Worm (Caenorhabditis elegans) whole organism, late embryonic: ENCODE measurements around the gene F59C12.3.

ENCODE experiments used
- K09A11.1 ChIP-seq: sonication (generic microtip); optimal IDR thresholded peaks from 2 replicates; lab custom pipeline; 2017; ENCODE audit warnings: antibody characterized with exemption, mild to moderate bottlenecking, missing genetic modification characterization, missing compliant biosample characterization; ENCODE audit not compliant: insufficient read depth
- ahr-1 ChIP-seq: sonication (generic microtip); optimal IDR thresholded peaks from 2 replicates; lab custom pipeline; 2016; ENCODE audit warnings: missing genetic modification characterization, missing compliant biosample characterization
- ama-1 ChIP-seq: fragments of 150-350 bp; optimal IDR thresholded peaks from 2 replicates; lab custom pipeline; 2014
- ceh-14 ChIP-seq: sonication (generic microtip); optimal IDR thresholded peaks from 2 replicates; lab custom pipeline; 2016; ENCODE audit warnings: missing genotype, missing genetic modification characterization, missing compliant biosample characterization
- ceh-2 ChIP-seq: sonication (generic microtip); optimal IDR thresholded peaks from 2 replicates; lab custom pipeline; 2016; ENCODE audit warnings: missing genotype, missing genetic modification characterization, missing compliant biosample characterization
- ceh-22 ChIP-seq: sonication (generic microtip); optimal IDR thresholded peaks from 2 replicates; lab custom pipeline; 2017; ENCODE audit warnings: missing biosample characterization, missing genetic modification characterization
- ceh-30 ChIP-seq: fragments of 150-350 bp; optimal IDR thresholded peaks from 2 replicates; lab custom pipeline; 2014; ENCODE audit warnings: missing biosample characterization, missing genetic modification characterization
- ceh-31 ChIP-seq: sonication (generic microtip); optimal IDR thresholded peaks from 2 replicates; lab custom pipeline; 2016; ENCODE audit warnings: missing genetic modification characterization, missing compliant biosample characterization
- ceh-34 ChIP-seq: sonication (generic microtip); optimal IDR thresholded peaks from 2 replicates; lab custom pipeline; 2016; ENCODE audit warnings: mild to moderate bottlenecking, missing genetic modification characterization, missing compliant biosample characterization
- ceh-45 ChIP-seq: fragments of 200-800 bp; sonication (Bioruptor generic); IDR thresholded peaks from 2 replicates; pipeline ENCODE4 v1.3.6; 2022; ENCODE audit warnings: missing genetic modification reagents, missing genetic modification characterization, missing compliant biosample characterization
- ceh-6 ChIP-seq: fragments of 200-800 bp; sonication (Bioruptor generic); optimal IDR thresholded peaks from 2 replicates; lab custom pipeline; 2018; ENCODE audit warnings: mild to moderate bottlenecking, missing genetic modification characterization, missing compliant biosample characterization
- ceh-9 ChIP-seq: sonication (generic microtip); optimal IDR thresholded peaks from 2 replicates; lab custom pipeline; 2016; ENCODE audit warnings: mild to moderate bottlenecking, missing genetic modification characterization, inconsistent platforms, missing compliant biosample characterization
- dmd-4 ChIP-seq: sonication (generic microtip); optimal IDR thresholded peaks from 2 replicates; lab custom pipeline; 2016; ENCODE audit warnings: borderline replicate concordance, missing genetic modification characterization, missing compliant biosample characterization
- elt-4 ChIP-seq: sonication (generic microtip); optimal IDR thresholded peaks from 2 replicates; lab custom pipeline; 2016; ENCODE audit warnings: missing genetic modification characterization, missing compliant biosample characterization
- eyg-1 ChIP-seq: sonication (generic microtip); optimal IDR thresholded peaks from 2 replicates; lab custom pipeline; 2016; ENCODE audit warnings: missing genotype, missing genetic modification characterization, missing compliant biosample characterization
- fax-1 ChIP-seq: sonication (generic microtip); optimal IDR thresholded peaks from 2 replicates; lab custom pipeline; 2016; ENCODE audit warnings: missing genotype, missing genetic modification characterization, missing compliant biosample characterization
- hlh-13 ChIP-seq: fragments of 200-800 bp; sonication (Bioruptor generic); optimal IDR thresholded peaks from 2 replicates; lab custom pipeline; 2018; ENCODE audit warnings: mild to moderate bottlenecking, missing genetic modification characterization, missing compliant biosample characterization
- hlh-30 ChIP-seq: sonication (generic microtip); optimal IDR thresholded peaks from 2 replicates; lab custom pipeline; 2017; ENCODE audit warnings: antibody characterized with exemption, missing genetic modification characterization, missing compliant biosample characterization; ENCODE audit not compliant: insufficient read depth
- hlh-6 ChIP-seq: sonication (generic microtip); optimal IDR thresholded peaks from 2 replicates; lab custom pipeline; 2016; ENCODE audit warnings: missing genotype, missing genetic modification characterization, missing compliant biosample characterization
- hlh-8 ChIP-seq: sonication (generic microtip); optimal IDR thresholded peaks from 2 replicates; lab custom pipeline; 2016; ENCODE audit warnings: missing genotype, missing genetic modification characterization, missing compliant biosample characterization
- lim-6 ChIP-seq: sonication (generic microtip); optimal IDR thresholded peaks from 2 replicates; lab custom pipeline; 2016; ENCODE audit warnings: missing genetic modification characterization, missing compliant biosample characterization
- lin-11 ChIP-seq: fragments of 200-800 bp; sonication (Bioruptor generic); optimal IDR thresholded peaks from 2 replicates; lab custom pipeline; 2018; ENCODE audit warnings: mild to moderate bottlenecking, missing genetic modification characterization, missing compliant biosample characterization
- madf-2 ChIP-seq: sonication (generic microtip); optimal IDR thresholded peaks from 2 replicates; lab custom pipeline; 2017; ENCODE audit warnings: missing genetic modification characterization, missing compliant biosample characterization
- mec-3 ChIP-seq: sonication (generic microtip); optimal IDR thresholded peaks from 2 replicates; lab custom pipeline; 2016; ENCODE audit warnings: borderline replicate concordance, missing genetic modification characterization, missing compliant biosample characterization
- npax-4 ChIP-seq: sonication (generic microtip); optimal IDR thresholded peaks from 2 replicates; lab custom pipeline; 2016; ENCODE audit warnings: missing genetic modification characterization, missing compliant biosample characterization
- pag-3 ChIP-seq: sonication (generic microtip); optimal IDR thresholded peaks from 2 replicates; lab custom pipeline; 2016; ENCODE audit warnings: missing compliant biosample characterization, missing genetic modification characterization, borderline replicate concordance
- pat-9 ChIP-seq: fragments of 200-800 bp; sonication (Bioruptor generic); optimal IDR thresholded peaks from 2 replicates; lab custom pipeline; 2018; ENCODE audit warnings: mild to moderate bottlenecking, missing genetic modification characterization, moderate library complexity, missing compliant biosample characterization
- pax-1 ChIP-seq: fragments of 150-350 bp; optimal IDR thresholded peaks from 2 replicates; lab custom pipeline; 2014; ENCODE audit warnings: missing biosample characterization, missing genetic modification characterization
- pha-2 ChIP-seq: sonication (generic microtip); optimal IDR thresholded peaks from 2 replicates; lab custom pipeline; 2017; ENCODE audit warnings: mild to moderate bottlenecking, missing genetic modification characterization, missing compliant biosample characterization
- ref-2 ChIP-seq: sonication (generic microtip); optimal IDR thresholded peaks from 2 replicates; lab custom pipeline; 2016; ENCODE audit warnings: missing genetic modification characterization, missing compliant biosample characterization
- sox-2 ChIP-seq: fragments of 200-800 bp; sonication (Bioruptor generic); IDR thresholded peaks from 2 replicates; pipeline ENCODE4 v1.3.6; 2022; ENCODE audit warnings: missing genetic modification reagents, missing genetic modification characterization, missing compliant biosample characterization
- sox-4 ChIP-seq: sonication (generic microtip); optimal IDR thresholded peaks from 2 replicates; lab custom pipeline; 2017; ENCODE audit warnings: mild to moderate bottlenecking, missing genetic modification characterization, inconsistent platforms, missing compliant biosample characterization
- tbx-7 ChIP-seq: sonication (generic microtip); optimal IDR thresholded peaks from 2 replicates; lab custom pipeline; 2016; ENCODE audit warnings: missing genotype, missing genetic modification characterization, missing compliant biosample characterization
- unc-3 ChIP-seq, 2 experiments: fragments of 200-800 bp in 1 of 2; sonication (Bioruptor generic) in 1 of 2; sonication (generic microtip) in 1 of 2; conservative IDR thresholded peaks in 1 of 2; optimal IDR thresholded peaks in 1 of 2; 2 replicates each; pipeline versions ENCODE4 v1.3.6 to Lab custom; 2016 to 2022; ENCODE audit warnings: missing compliant biosample characterization in 2 of 2, missing genetic modification characterization in 2 of 2, missing genetic modification reagents in 1 of 2
- unc-42 ChIP-seq: sonication (generic microtip); optimal IDR thresholded peaks from 2 replicates; lab custom pipeline; 2016; ENCODE audit warnings: missing genotype, missing genetic modification characterization, missing compliant biosample characterization

Gene F59C12.3

DNA sequence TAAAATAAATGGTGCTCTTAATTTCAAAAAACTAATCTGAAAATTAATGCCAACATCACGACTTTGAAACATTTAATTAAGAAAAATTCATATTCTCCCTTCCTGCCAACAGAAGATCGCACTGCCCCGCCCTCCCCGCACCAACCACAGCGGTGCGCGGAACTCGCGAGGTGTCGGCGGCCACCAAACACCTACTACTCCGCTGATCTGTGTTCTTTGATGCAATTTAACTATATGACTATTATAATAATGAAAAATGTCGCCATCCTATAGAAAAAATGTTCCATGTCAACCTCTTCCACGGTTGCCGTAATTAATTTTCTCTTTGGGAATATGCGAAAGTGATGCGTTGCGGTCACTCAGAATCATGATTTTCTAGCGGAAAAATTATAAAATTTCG lies 43.5 kb downstream of the F59C12.3 start:
- no peak for TF ChIP-seq ceh-22 (tag; lab: Kevin White, UChicago)
- no peak for TF ChIP-seq ceh-6 (GFP tag; lab: Kevin White, UChicago)

DNA sequence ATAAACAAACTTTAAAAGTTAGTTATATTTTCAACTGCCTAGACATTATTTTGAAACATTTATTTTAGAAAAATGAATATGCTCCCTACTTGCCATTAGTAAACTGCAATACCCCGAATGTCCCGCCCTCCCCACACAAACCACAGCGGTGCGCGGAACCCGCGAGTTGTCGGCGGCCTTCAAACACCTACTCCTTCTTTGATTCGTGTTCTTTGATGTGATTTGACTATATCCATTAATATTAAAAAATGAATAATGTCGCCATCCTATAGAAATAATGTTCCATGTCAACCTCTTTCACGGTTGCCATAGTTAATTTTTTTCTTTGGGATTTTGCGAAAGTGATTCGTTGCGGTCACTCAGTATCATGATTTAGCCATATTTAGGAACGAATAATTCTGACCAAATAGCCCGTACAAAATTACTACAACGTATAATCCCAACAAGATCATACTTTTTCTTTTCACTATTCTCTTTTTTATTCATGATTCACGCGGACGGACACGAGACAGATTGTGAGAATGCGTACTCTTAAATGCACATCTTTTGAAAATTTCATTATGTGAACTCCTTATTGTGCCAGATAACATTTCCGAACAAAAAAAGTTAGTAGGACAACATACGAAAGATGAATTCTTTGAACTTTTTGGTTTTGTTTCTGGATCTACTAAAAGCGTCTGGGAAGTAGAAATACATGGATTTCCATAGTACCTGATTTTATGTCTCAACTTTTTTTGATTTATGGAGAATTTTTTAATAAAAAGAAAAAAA lies 44.6 kb downstream of the F59C12.3 start:
- no peak for TF ChIP-seq madf-2 (tag; lab: Kevin White, UChicago)
- no peak for TF ChIP-seq ama-1 (lab: Kevin White, UChicago)
- no peak for TF ChIP-seq pat-9 (tag; lab: Kevin White, UChicago)
- no peak for TF ChIP-seq pag-3 (tag; lab: Kevin White, UChicago)
- TF ChIP-seq elt-4 (tag; lab: Kevin White, UChicago), result no peak
- no peak for TF ChIP-seq ceh-2
- no peak for TF ChIP-seq ceh-14 (tag; lab: Kevin White, UChicago)
- no peak for TF ChIP-seq ceh-45 (GFP tag; lab: Robert Waterston, UW)

DNA sequence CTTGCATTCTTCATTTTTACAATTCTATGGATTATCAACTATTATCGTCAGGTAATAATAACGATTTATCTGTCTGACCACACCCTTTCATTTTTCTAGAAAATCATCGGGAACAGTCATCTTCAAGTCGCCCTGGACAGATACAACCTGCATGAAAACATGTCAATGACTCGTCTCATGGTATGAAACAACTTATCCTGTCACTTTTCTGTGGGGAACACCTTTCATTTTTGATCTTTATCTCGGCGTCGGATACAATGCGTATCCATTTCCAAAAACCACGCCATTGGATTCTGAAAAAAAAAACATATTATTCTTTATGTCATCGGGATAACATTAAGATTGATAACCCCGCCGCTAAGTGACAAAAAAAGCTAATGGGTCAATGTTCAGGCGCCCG lies 48.4 kb downstream of the F59C12.3 start:
- TF ChIP-seq eyg-1, result no peak
- TF ChIP-seq dmd-4, result no peak
- TF ChIP-seq fax-1 (tag; lab: Kevin White, UChicago), result no peak
- TF ChIP-seq tbx-7 (tag; lab: Kevin White, UChicago), result no peak
- no peak for TF ChIP-seq sox-2 (GFP tag; lab: Robert Waterston, UW)
- no peak for TF ChIP-seq ceh-31 (tag; lab: Kevin White, UChicago)
- no peak for TF ChIP-seq pha-2
- no peak for TF ChIP-seq pax-1 (tag; lab: Kevin White, UChicago)
- no peak for TF ChIP-seq hlh-8 (tag; lab: Kevin White, UChicago)
- no peak for TF ChIP-seq lin-11 (tag; lab: Kevin White, UChicago)
- TF ChIP-seq hlh-6 (tag; lab: Kevin White, UChicago), result no peak
- TF ChIP-seq ceh-34, result no peak
- TF ChIP-seq ceh-6 (GFP tag; lab: Kevin White, UChicago), result no peak
- no peak for TF ChIP-seq unc-42
- no peak for TF ChIP-seq ceh-30 (tag; lab: Kevin White, UChicago)
- TF ChIP-seq, all 69 proteins: peak for 0

DNA sequence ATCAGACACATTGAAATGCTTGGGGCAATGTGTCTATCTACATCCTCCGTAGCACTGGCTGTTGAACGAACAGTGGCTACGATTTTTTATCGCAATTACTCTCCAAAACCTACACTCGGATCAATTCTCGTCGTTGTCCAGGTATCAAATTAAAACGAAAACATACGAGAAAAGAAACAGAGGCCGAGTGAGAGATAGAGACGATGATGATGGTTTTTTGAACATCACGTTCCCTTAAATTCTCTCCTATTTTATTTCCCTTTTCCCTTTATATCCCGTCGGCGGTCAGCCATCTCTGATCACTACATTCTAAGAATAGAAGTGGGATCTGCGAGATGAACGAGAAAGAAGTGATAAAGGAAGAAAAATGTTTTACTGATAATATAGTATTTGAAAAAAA lies 49.9 kb downstream of the F59C12.3 start:
- TF ChIP-seq mec-3 (tag; lab: Kevin White, UChicago) (no peak), sox-2 (GFP tag; lab: Robert Waterston, UW) (no peak), ref-2 (tag; lab: Kevin White, UChicago) (no peak), ceh-9 (no peak), sox-4 (tag; lab: Kevin White, UChicago) (no peak), ceh-22 (tag; lab: Kevin White, UChicago) (no peak), ahr-1 (tag; lab: Kevin White, UChicago) (no peak), npax-4 (tag; lab: Kevin White, UChicago) (no peak), hlh-30 (tag; lab: Kevin White, UChicago) (no peak), K09A11.1 (tag; lab: Kevin White, UChicago) (no peak), lim-6 (tag; lab: Kevin White, UChicago) (no peak), hlh-13 (GFP tag; lab: Kevin White, UChicago) (no peak), tbx-7 (tag; lab: Kevin White, UChicago) (no peak), unc-3 (GFP tag; conservative IDR thresholded peaks at IDR 0.05; lab: Robert Waterston, UW) (no peak), unc-3 (tag; optimal IDR thresholded peaks at IDR 0.05; lab: Kevin White, UChicago) (no peak)
